Worm (Caenorhabditis elegans) whole organism, late embryonic: ENCODE data around the gene tdpo-1.

Experiments used
- C38D4.7 ChIP-seq: fragments of 200-800 bp; sonication (Bioruptor generic); optimal IDR thresholded peaks from 2 replicates; lab custom pipeline; 2018; ENCODE audit warnings: mild to moderate bottlenecking, missing genetic modification characterization, moderate library complexity, missing compliant biosample characterization
- fkh-10 ChIP-seq: fragments of 150-350 bp; optimal IDR thresholded peaks from 2 replicates; lab custom pipeline; 2014; ENCODE audit warnings: missing biosample characterization, missing genetic modification reagents, missing genetic modification characterization
- nfya-1 ChIP-seq: sonication (generic microtip); optimal IDR thresholded peaks from 2 replicates; lab custom pipeline; 2017; ENCODE audit warnings: missing genetic modification characterization, mild to moderate bottlenecking, missing compliant biosample characterization, antibody characterized with exemption, moderate library complexity

- no peak for TF ChIP-seq fkh-10 (GFP tag; lab: Kevin White, UChicago)
- no peak for TF ChIP-seq nfya-1 (tag; lab: Kevin White, UChicago)
- no peak for TF ChIP-seq C38D4.7 (GFP tag; lab: Kevin White, UChicago)
These were observed 31.2 kb downstream of the tdpo-1 start for ce11 chrIV:1990843-1991339.
